Worm (Caenorhabditis elegans) whole organism, young adult: ENCODE measurements around the gene F26F2.11.

Source experiments
- akir-1 ChIP-seq: fragments of 200-800 bp; sonication (Bioruptor generic); optimal IDR thresholded peaks from 2 replicates; lab custom pipeline; 2018; ENCODE audit warnings: mild to moderate bottlenecking, missing genetic modification characterization, moderate library complexity, missing compliant biosample characterization
- ama-1 ChIP-seq, 3 experiments: fragments of 150-350 bp in 1 of 3; sonication (generic microtip) in 2 of 3; optimal IDR thresholded peaks; 2 replicates each; lab custom pipeline; 2014 to 2018; ENCODE audit warnings: missing biosample characterization in 2 of 3, missing genetic modification characterization in 2 of 3, missing genetic modification reagents in 2 of 3
- ceh-27 ChIP-seq: fragments of 200-800 bp; sonication (Bioruptor generic); optimal IDR thresholded peaks from 2 replicates; lab custom pipeline; 2018; ENCODE audit warnings: mild to moderate bottlenecking, missing genetic modification characterization, moderate library complexity, missing compliant biosample characterization
- ceh-79 ChIP-seq: sonication (generic microtip); optimal IDR thresholded peaks from 2 replicates; lab custom pipeline; 2017; ENCODE audit warnings: mild to moderate bottlenecking, missing genetic modification characterization, missing compliant biosample characterization
- efl-1 ChIP-seq: fragments of 150-350 bp; optimal IDR thresholded peaks from 2 replicates; lab custom pipeline; 2014; ENCODE audit warnings: missing biosample characterization, missing genetic modification reagents, missing genetic modification characterization
- ets-4 ChIP-seq: fragments of 200-800 bp; sonication (Bioruptor generic); optimal IDR thresholded peaks from 2 replicates; lab custom pipeline; 2018; ENCODE audit warnings: mild to moderate bottlenecking, missing genetic modification characterization, missing compliant biosample characterization
- sea-2 ChIP-seq: fragments of 200-800 bp; sonication (Bioruptor generic); IDR thresholded peaks from 2 replicates; pipeline ENCODE4 v1.3.6; 2022; ENCODE audit warnings: missing genetic modification characterization, missing compliant biosample characterization
- unc-130 ChIP-seq: sonication (generic microtip); optimal IDR thresholded peaks from 2 replicates; lab custom pipeline; 2016; ENCODE audit warnings: missing genetic modification reagents, missing genetic modification characterization, missing compliant biosample characterization

- no peak for TF ChIP-seq efl-1 (GFP tag; lab: Kevin White, UChicago)
- no peak for TF ChIP-seq akir-1 (GFP tag; lab: Kevin White, UChicago)
- no peak for TF ChIP-seq ceh-27 (GFP tag; lab: Kevin White, UChicago)
- TF ChIP-seq sea-2 = no peak
- no peak for TF ChIP-seq ets-4 (GFP tag; lab: Kevin White, UChicago)
- TF ChIP-seq unc-130 = no peak
- no peak for TF ChIP-seq ama-1 (optimal IDR thresholded peaks at IDR 0.05; lab: Kevin White, UChicago)
- TF ChIP-seq ama-1 (GFP tag; optimal IDR thresholded peaks at IDR 0.05; lab: Kevin White, UChicago) = no peak
- no peak for TF ChIP-seq ceh-79 (tag; lab: Kevin White, UChicago)
Observed at ce11 chrV:20561795-20562194, 33.8 kb downstream of the F26F2.11 start, which contains the start of gene F26F2.1.
